Fruit fly (Drosophila melanogaster) whole organism, pupa: ENCODE data around the gene ergic53.

ENCODE experiments used
- CG15710 ChIP-seq: fragments of 200-800 bp; sonication (Bioruptor generic); optimal IDR thresholded peaks from 2 replicates; lab custom pipeline; 2018; ENCODE audit warnings: missing biosample characterization, mild to moderate bottlenecking, missing genetic modification characterization, moderate library complexity
- CG17806 ChIP-seq: fragments of 200-800 bp; sonication (Bioruptor generic); optimal IDR thresholded peaks from 2 replicates; lab custom pipeline; 2018; ENCODE audit warnings: missing biosample characterization, mild to moderate bottlenecking, missing genetic modification characterization, moderate library complexity
- CG32121 ChIP-seq: fragments of 200-800 bp; sonication (Bioruptor generic); IDR thresholded peaks from 2 replicates; pipeline ENCODE4 v1.3.6; 2022; ENCODE audit warnings: missing biosample characterization, missing genetic modification characterization
- CG4496 ChIP-seq: fragments of 200-800 bp; sonication (Bioruptor generic); IDR thresholded peaks from 3 replicates; pipeline ENCODE4 v1.3.6; 2022; ENCODE audit warnings: missing biosample characterization, missing genetic modification characterization
- CG8159 ChIP-seq: fragments of 200-800 bp; sonication (Bioruptor generic); optimal IDR thresholded peaks from 3 replicates; lab custom pipeline; 2018; ENCODE audit warnings: missing biosample characterization, mild to moderate bottlenecking, missing genetic modification characterization, moderate library complexity
- CG9948 ChIP-seq: fragments of 200-800 bp; sonication (Bioruptor generic); optimal IDR thresholded peaks from 2 replicates; lab custom pipeline; 2018; ENCODE audit warnings: missing biosample characterization, mild to moderate bottlenecking, missing genetic modification characterization, moderate library complexity
- Snoo ChIP-seq: fragments of 200-800 bp; sonication (Bioruptor generic); optimal IDR thresholded peaks from 3 replicates; lab custom pipeline; 2017; ENCODE audit warnings: missing biosample characterization, mild to moderate bottlenecking, missing genetic modification characterization, inconsistent platforms
- fd96Ca ChIP-seq: fragments of 200-800 bp; sonication (Bioruptor generic); IDR thresholded peaks from 3 replicates; pipeline ENCODE4 v1.3.6; 2022; ENCODE audit warnings: missing biosample characterization, missing genetic modification characterization
- gl ChIP-seq: fragments of 200-800 bp; sonication (Bioruptor generic); optimal IDR thresholded peaks from 2 replicates; lab custom pipeline; 2018; ENCODE audit warnings: missing biosample characterization, mild to moderate bottlenecking, missing genetic modification characterization

- TF ChIP-seq CG15710 (tag; lab: Kevin White, UChicago) (peak; percentile 14), CG9948 (tag; lab: Kevin White, UChicago) (no peak), CG32121 (0 out of 2 replicates have a peak, but pooled peaks have one; percentile 24), CG17806 (tag; lab: Kevin White, UChicago) (no peak), CG4496 (peak; percentile 38; the same call in 2 of the 3 replicates), Snoo (peak; percentile 5), CG8159 (tag; lab: Kevin White, UChicago) (peak; percentile 80), gl (tag; lab: Kevin White, UChicago) (peak; percentile 8), fd96Ca (GFP tag; lab: Robert Waterston, UW) (no peak)
These were observed 9.8 kb upstream of the ergic53 start, which contains the start of the genes GstO1 and foi for dm6 chr3L:8524816-8525625.
